Fruit fly (Drosophila melanogaster) whole organism, embryonic: ENCODE measurements around the gene Cad96Cb.

ENCODE experiments used
- CG10431 ChIP-seq: fragments of 200-800 bp; sonication (Bioruptor generic); optimal IDR thresholded peaks from 3 replicates; lab custom pipeline; 2018; ENCODE audit warnings: missing biosample characterization, mild to moderate bottlenecking, missing genetic modification characterization
- CG10565 ChIP-seq: fragments of 200-800 bp; sonication (Bioruptor generic); optimal IDR thresholded peaks from 3 replicates; lab custom pipeline; 2016; ENCODE audit warnings: missing biosample characterization, mild to moderate bottlenecking, missing genetic modification characterization
- CG10959 ChIP-seq: fragments of 200-800 bp; sonication (Bioruptor generic); IDR thresholded peaks from 2 replicates; pipeline ENCODE4 v1.3.6; 2022; ENCODE audit warnings: missing biosample characterization, missing genetic modification characterization
- CG11085 ChIP-seq: fragments of 200-800 bp; sonication (Bioruptor generic); IDR thresholded peaks from 2 replicates; pipeline ENCODE4 v1.3.6; 2022; ENCODE audit warnings: missing biosample characterization, missing genetic modification characterization
- CG11723 ChIP-seq: fragments of 200-800 bp; sonication (Bioruptor generic); optimal IDR thresholded peaks from 2 replicates; lab custom pipeline; 2017; ENCODE audit warnings: missing biosample characterization, mild to moderate bottlenecking, missing genetic modification characterization
- CG13287 ChIP-seq: fragments of 200-800 bp; sonication (Bioruptor generic); IDR thresholded peaks from 2 replicates; pipeline ENCODE4 v1.3.6; 2022; ENCODE audit warnings: missing biosample characterization, missing genetic modification characterization; ENCODE audit not compliant: partially characterized antibody
- CG13775 ChIP-seq: fragments of 200-800 bp; sonication (Bioruptor generic); optimal IDR thresholded peaks from 3 replicates; lab custom pipeline; 2017; ENCODE audit warnings: missing biosample characterization, mild to moderate bottlenecking, missing genetic modification characterization
- CG14710 ChIP-seq: fragments of 200-800 bp; sonication (Bioruptor generic); optimal IDR thresholded peaks from 3 replicates; lab custom pipeline; 2019; ENCODE audit warnings: missing biosample characterization, mild to moderate bottlenecking, missing genetic modification characterization, moderate library complexity
- CG18619 ChIP-seq: fragments of 200-800 bp; sonication (Bioruptor generic); optimal IDR thresholded peaks from 3 replicates; lab custom pipeline; 2017; ENCODE audit warnings: missing biosample characterization, mild to moderate bottlenecking, missing genetic modification characterization
- CG2712 ChIP-seq: fragments of 200-800 bp; optimal IDR thresholded peaks from 3 replicates; lab custom pipeline; 2019; ENCODE audit warnings: missing biosample characterization, mild to moderate bottlenecking, missing genetic modification characterization, moderate library complexity
- CG3065 ChIP-seq: fragments of 200-800 bp; sonication (Bioruptor generic); optimal IDR thresholded peaks from 2 replicates; lab custom pipeline; 2016; ENCODE audit warnings: missing biosample characterization, missing genetic modification characterization
- CG3281 ChIP-seq: fragments of 200-800 bp; sonication (Bioruptor generic); optimal IDR thresholded peaks from 3 replicates; lab custom pipeline; 2017; ENCODE audit warnings: missing biosample characterization, mild to moderate bottlenecking, missing genetic modification characterization
- CG33557 ChIP-seq: fragments of 200-800 bp; sonication (Bioruptor generic); optimal IDR thresholded peaks from 2 replicates; lab custom pipeline; 2019; ENCODE audit warnings: missing biosample characterization, mild to moderate bottlenecking, missing genetic modification characterization, moderate library complexity
- CG4328 ChIP-seq: fragments of 200-800 bp; sonication (Bioruptor generic); optimal IDR thresholded peaks from 3 replicates; lab custom pipeline; 2017; ENCODE audit warnings: missing biosample characterization, missing genetic modification reagents, missing genetic modification characterization
- CG4360 ChIP-seq: fragments of 200-800 bp; sonication (Bioruptor generic); IDR thresholded peaks from 2 replicates; pipeline ENCODE4 v1.3.6; 2022; ENCODE audit warnings: missing biosample characterization, missing genetic modification characterization
- CG6791 ChIP-seq: fragments of 200-800 bp; sonication (Bioruptor generic); IDR thresholded peaks from 3 replicates; pipeline ENCODE4 v1.3.6; 2022; ENCODE audit warnings: missing biosample characterization, missing genetic modification characterization; ENCODE audit not compliant: partially characterized antibody
- CG6854 ChIP-seq: fragments of 200-800 bp; sonication (Bioruptor generic); optimal IDR thresholded peaks from 3 replicates; lab custom pipeline; 2017; ENCODE audit warnings: missing biosample characterization, mild to moderate bottlenecking, missing genetic modification characterization
- CG7839 ChIP-seq: fragments of 200-800 bp; sonication (Bioruptor generic); optimal IDR thresholded peaks from 3 replicates; lab custom pipeline; 2018; ENCODE audit warnings: missing biosample characterization, mild to moderate bottlenecking, missing genetic modification characterization, moderate library complexity
- CG8944 ChIP-seq: fragments of 200-800 bp; sonication (Bioruptor generic); optimal IDR thresholded peaks from 3 replicates; lab custom pipeline; 2016; ENCODE audit warnings: missing biosample characterization, missing genetic modification characterization
- CG9609 ChIP-seq: fragments of 200-800 bp; sonication (Bioruptor generic); optimal IDR thresholded peaks from 3 replicates; lab custom pipeline; 2016; ENCODE audit warnings: missing biosample characterization, missing genetic modification characterization
- CG9876 ChIP-seq: fragments of 200-800 bp; sonication (Bioruptor generic); optimal IDR thresholded peaks from 2 replicates; lab custom pipeline; 2016; ENCODE audit warnings: missing biosample characterization, missing genetic modification characterization
- CHES-1-like ChIP-seq: fragments of 200-800 bp; sonication (Bioruptor generic); optimal IDR thresholded peaks from 2 replicates; lab custom pipeline; 2016; ENCODE audit warnings: missing biosample characterization, missing genetic modification characterization
- Dip2 ChIP-seq: fragments of 200-800 bp; sonication (Bioruptor generic); IDR thresholded peaks from 2 replicates; pipeline ENCODE4 v1.3.6; 2022; ENCODE audit warnings: missing biosample characterization, missing genetic modification characterization
- Doc3 ChIP-seq: fragments of 200-800 bp; sonication (Bioruptor generic); IDR thresholded peaks from 3 replicates; pipeline ENCODE4 v1.3.6; 2022; ENCODE audit warnings: missing biosample characterization, missing genetic modification characterization; ENCODE audit not compliant: partially characterized antibody
- Lhr ChIP-seq: fragments of 200-800 bp; sonication (Bioruptor generic); optimal IDR thresholded peaks from 3 replicates; lab custom pipeline; 2017; ENCODE audit warnings: mild to moderate bottlenecking, missing biosample characterization, missing genetic modification reagents, missing genetic modification characterization
- NC2β ChIP-seq: fragments of 200-800 bp; sonication (Bioruptor generic); optimal IDR thresholded peaks from 2 replicates; lab custom pipeline; 2016; ENCODE audit warnings: missing biosample characterization, missing genetic modification characterization
- Nf-YA ChIP-seq: fragments of 200-800 bp; sonication (Bioruptor generic); IDR thresholded peaks from 2 replicates; pipeline ENCODE4 v1.3.6; 2022; ENCODE audit warnings: missing biosample characterization, missing genetic modification characterization
- Optix ChIP-seq: fragments of 200-800 bp; sonication (Bioruptor generic); IDR thresholded peaks from 3 replicates; pipeline ENCODE4 v1.3.6; 2022; ENCODE audit warnings: missing biosample characterization, missing genetic modification characterization
- PHDP ChIP-seq: fragments of 200-800 bp; sonication (Bioruptor generic); optimal IDR thresholded peaks from 3 replicates; lab custom pipeline; 2018; ENCODE audit warnings: missing biosample characterization, mild to moderate bottlenecking, missing genetic modification characterization, moderate library complexity
- Sox102F ChIP-seq: fragments of 200-800 bp; sonication (Bioruptor generic); optimal IDR thresholded peaks from 2 replicates; lab custom pipeline; 2018; ENCODE audit warnings: missing biosample characterization, mild to moderate bottlenecking, missing genetic modification characterization, moderate library complexity
- TFAM ChIP-seq: fragments of 200-800 bp; sonication (Bioruptor generic); optimal IDR thresholded peaks from 2 replicates; lab custom pipeline; 2017; ENCODE audit warnings: missing biosample characterization, missing genetic modification characterization, inconsistent platforms
- ab ChIP-seq: fragments of 200-800 bp; sonication (Bioruptor generic); optimal IDR thresholded peaks from 2 replicates; lab custom pipeline; 2016; ENCODE audit warnings: missing biosample characterization, missing genetic modification characterization
- aop ChIP-seq: fragments of 200-800 bp; sonication (Bioruptor generic); IDR thresholded peaks from 2 replicates; pipeline ENCODE4 v1.3.6; 2022; ENCODE audit warnings: missing biosample characterization, missing genetic modification characterization
- ci ChIP-seq: fragments of 200-800 bp; sonication (Bioruptor generic); IDR thresholded peaks from 3 replicates; pipeline ENCODE4 v1.3.6; 2022; ENCODE audit warnings: missing biosample characterization, missing genetic modification characterization
- dan ChIP-seq: fragments of 200-800 bp; sonication (Bioruptor generic); IDR thresholded peaks from 2 replicates; pipeline ENCODE4 v1.3.6; 2022; ENCODE audit warnings: missing biosample characterization, missing genetic modification characterization
- ems ChIP-seq: fragments of 200-800 bp; sonication (Bioruptor generic); optimal IDR thresholded peaks from 3 replicates; lab custom pipeline; 2016; ENCODE audit warnings: missing biosample characterization, missing genetic modification characterization
- fru ChIP-seq: fragments of >200 bp; optimal IDR thresholded peaks from 2 replicates; lab custom pipeline; 2017
- gce ChIP-seq: fragments of 200-800 bp; sonication (Bioruptor generic); IDR thresholded peaks from 3 replicates; pipeline ENCODE4 v1.3.6; 2022; ENCODE audit warnings: missing biosample characterization, missing genetic modification characterization
- her ChIP-seq: fragments of 200-800 bp; sonication (Bioruptor generic); optimal IDR thresholded peaks from 2 replicates; lab custom pipeline; 2016; ENCODE audit warnings: missing biosample characterization, missing genetic modification characterization
- hth ChIP-seq: fragments of >200 bp; optimal IDR thresholded peaks from 2 replicates; lab custom pipeline; 2017; ENCODE audit warnings: inconsistent platforms
- jigr1 ChIP-seq: fragments of 200-800 bp; sonication (Bioruptor generic); IDR thresholded peaks from 3 replicates; pipeline ENCODE4 v1.3.6; 2022; ENCODE audit warnings: missing biosample characterization, missing genetic modification characterization
- kah ChIP-seq: fragments of 200-800 bp; sonication (Bioruptor generic); optimal IDR thresholded peaks from 2 replicates; lab custom pipeline; 2018; ENCODE audit warnings: missing biosample characterization, mild to moderate bottlenecking, missing genetic modification characterization
- oc ChIP-seq: fragments of 200-800 bp; sonication (Bioruptor generic); optimal IDR thresholded peaks from 2 replicates; lab custom pipeline; 2018; ENCODE audit warnings: missing biosample characterization, mild to moderate bottlenecking, missing genetic modification characterization, moderate library complexity
- odd ChIP-seq: fragments of 200-800 bp; sonication (Bioruptor generic); optimal IDR thresholded peaks from 2 replicates; lab custom pipeline; 2017; ENCODE audit warnings: missing biosample characterization, mild to moderate bottlenecking, missing genetic modification characterization
- row ChIP-seq: fragments of 200-800 bp; sonication (Bioruptor generic); IDR thresholded peaks from 3 replicates; pipeline ENCODE4 v1.3.6; 2022; ENCODE audit warnings: missing biosample characterization, missing genetic modification characterization
- salm ChIP-seq: fragments of 200-800 bp; sonication (Bioruptor generic); optimal IDR thresholded peaks from 2 replicates; lab custom pipeline; 2018; ENCODE audit warnings: missing biosample characterization, mild to moderate bottlenecking, missing genetic modification characterization
- sim ChIP-seq: fragments of 200-800 bp; sonication (Bioruptor generic); IDR thresholded peaks from 2 replicates; pipeline ENCODE4 v1.3.6; 2022; ENCODE audit warnings: missing biosample characterization, missing genetic modification characterization
- so ChIP-seq: fragments of 200-800 bp; sonication (Bioruptor generic); IDR thresholded peaks from 3 replicates; pipeline ENCODE4 v1.3.6; 2022; ENCODE audit warnings: missing biosample characterization, missing genetic modification characterization
- tio ChIP-seq: fragments of 200-800 bp; sonication (Bioruptor generic); optimal IDR thresholded peaks from 2 replicates; lab custom pipeline; 2017; ENCODE audit warnings: missing biosample characterization, missing genetic modification characterization, inconsistent platforms
- wdn ChIP-seq: fragments of 200-800 bp; sonication (Bioruptor generic); IDR thresholded peaks from 2 replicates; pipeline ENCODE4 v1.3.6; 2022; ENCODE audit warnings: missing biosample characterization, missing genetic modification characterization
- zfh2 ChIP-seq: fragments of 200-800 bp; sonication (Bioruptor generic); optimal IDR thresholded peaks from 2 replicates; lab custom pipeline; 2016; ENCODE audit warnings: missing biosample characterization, missing genetic modification characterization

The Cad96Cb gene

dm6 chr3R:25258628-25259240 lies 26.6 kb upstream of the Cad96Cb start, which contains the start of gene CG11857 (continued):
- TF ChIP-seq Optix (GFP tag; lab: Robert Waterston, UW) (peak; percentile 99), CG10959 (GFP tag; lab: Robert Waterston, UW) (peak; percentile 99), CG13287 (GFP tag; lab: Robert Waterston, UW) (peak; percentile 100), wdn (peak; percentile 97), CG11723 (GFP tag; lab: Kevin White, UChicago) (peak; percentile 94), CG9609 (GFP tag; lab: Kevin White, UChicago) (peak; percentile 98), NC2β (peak; percentile 96), kah (GFP tag; lab: Kevin White, UChicago) (peak; percentile 84), CG7839 (tag; lab: Kevin White, UChicago) (peak; percentile 98), gce (GFP tag; lab: Robert Waterston, UW) (peak; percentile 96), CG33557 (GFP tag; lab: Kevin White, UChicago) (peak; percentile 96), CG4360 (GFP tag; lab: Robert Waterston, UW) (peak; percentile 75), CG2712 (tag; lab: Kevin White, UChicago) (peak; percentile 98), CG8944 (GFP tag; lab: Kevin White, UChicago) (peak; percentile 97), hth (lab: Kevin White, UChicago) (no peak), ems (GFP tag; lab: Kevin White, UChicago) (peak; percentile 98), CG18619 (GFP tag; lab: Kevin White, UChicago) (peak; percentile 97), Doc3 (GFP tag; lab: Robert Waterston, UW) (peak; percentile 100), so (GFP tag; lab: Robert Waterston, UW) (peak; percentile 97), aop (GFP tag; lab: Robert Waterston, UW) (peak; percentile 96), CG14710 (tag; lab: Kevin White, UChicago) (peak; percentile 98), PHDP (tag; lab: Kevin White, UChicago) (peak; percentile 97), odd (peak; percentile 89), CG6854 (GFP tag; lab: Kevin White, UChicago) (peak; percentile 88), CG10431 (GFP tag; lab: Kevin White, UChicago) (peak; percentile 82), row (GFP tag; lab: Robert Waterston, UW) (peak; percentile 100), CG3281 (GFP tag; lab: Kevin White, UChicago) (peak; percentile 96), CG4328 (peak; percentile 91), dan (GFP tag; lab: Robert Waterston, UW) (peak; percentile 97), fru (lab: Kevin White, UChicago) (no peak), CG13775 (GFP tag; lab: Kevin White, UChicago) (peak; percentile 98), salm (tag; lab: Kevin White, UChicago) (peak; percentile 88), CG10565 (GFP tag; lab: Kevin White, UChicago) (peak; percentile 91), CHES-1-like (GFP tag; lab: Kevin White, UChicago) (peak; percentile 97), ci (peak; percentile 99), CG9876 (peak; percentile 96), Dip2 (GFP tag; lab: Robert Waterston, UW) (peak; percentile 80), Sox102F (peak; percentile 98), jigr1 (GFP tag; lab: Robert Waterston, UW) (peak; percentile 99), sim (peak; percentile 95), her (peak; percentile 92), Nf-YA (GFP tag; lab: Robert Waterston, UW) (peak; percentile 96), oc (tag; lab: Kevin White, UChicago) (peak; percentile 94), TFAM (GFP tag; lab: Kevin White, UChicago) (peak; percentile 73), Lhr (GFP tag; lab: Kevin White, UChicago) (peak; percentile 92), CG6791 (GFP tag; lab: Robert Waterston, UW) (peak; percentile 98), ab (peak; percentile 91), CG3065 (GFP tag; lab: Kevin White, UChicago) (peak; percentile 96), CG11085 (GFP tag; lab: Robert Waterston, UW) (peak; percentile 99), zfh2 (GFP tag; lab: Kevin White, UChicago) (peak; percentile 99), tio (GFP tag; lab: Kevin White, UChicago) (no peak)
